Worm (Caenorhabditis elegans): Measurements from ENCODE around the gene C09B8.8.

The C09B8.8 gene

ce11 chrX:6040435-6041093 is 25.3 kb downstream of the C09B8.8 start:
- TF ChIP-seq ceh-91 (GFP tag; IDR thresholded peaks at IDR 0.05) = no peak
- TF ChIP-seq attf-5 (GFP tag; optimal IDR thresholded peaks at IDR 0.05) = peak; percentile 20
- TF ChIP-seq cebp-1 (GFP tag; IDR thresholded peaks at IDR 0.05) = no peak
- peak; percentile 25 for TF ChIP-seq cebp-1 (tag; optimal IDR thresholded peaks at IDR 0.05)
- peak; percentile 89 for TF ChIP-seq zfh-2 (GFP tag; conservative IDR thresholded peaks at IDR 0.05)
- TF ChIP-seq lsl-1 (GFP tag; optimal IDR thresholded peaks at IDR 0.05) = no peak
- TF ChIP-seq B0336.3 (GFP tag; IDR thresholded peaks at IDR 0.05) = 0 out of 2 replicates have a peak, but pooled peaks have one; percentile 35
- TF ChIP-seq hlh-26 (GFP tag; conservative IDR thresholded peaks at IDR 0.05) = no peak
- TF ChIP-seq aptf-3 (GFP tag; IDR thresholded peaks at IDR 0.05) = no peak
- TF ChIP-seq ceh-79 (tag; optimal IDR thresholded peaks at IDR 0.05) = no peak
- peak; percentile 56; the same call in 1 of the 2 replicates for TF ChIP-seq nfyb-1 (GFP tag; IDR thresholded peaks at IDR 0.05)

- no peak for TF ChIP-seq ceh-27 (GFP tag; optimal IDR thresholded peaks at IDR 0.05)
- TF ChIP-seq madf-3 (GFP tag; IDR thresholded peaks at IDR 0.05) = 0 out of 2 replicates have a peak, but pooled peaks have one; percentile 15
- no peak for TF ChIP-seq C17E4.6 (GFP tag; IDR thresholded peaks at IDR 0.05)
- TF ChIP-seq bed-2 (GFP tag; IDR thresholded peaks at IDR 0.05) = no peak
- no peak for TF ChIP-seq F22D6.2 (tag; optimal IDR thresholded peaks at IDR 0.05)
- TF ChIP-seq F37B4.10 (GFP tag; IDR thresholded peaks at IDR 0.05) = no peak
- no peak for TF ChIP-seq repo-1 (tag; optimal IDR thresholded peaks at IDR 0.05)
These were observed 25.8 kb downstream of the C09B8.8 start for ce11 chrX:6041094-6041441.

ce11 chrX:6041995-6042481 is 26.7 kb downstream of the C09B8.8 start:
- no peak for TF ChIP-seq snpc-4 (GFP tag; optimal IDR thresholded peaks at IDR 0.05)
- TF ChIP-seq snpc-4 (tag; optimal IDR thresholded peaks at IDR 0.05) = peak in 3 of 4 experiments; percentile 27 to 33 (median 29)
- no peak for TF ChIP-seq B0019.2 (GFP tag; conservative IDR thresholded peaks at IDR 0.05)
- TF ChIP-seq tbp1 (GFP tag; optimal IDR thresholded peaks at IDR 0.05) = peak; percentile 23
- no peak for TF ChIP-seq sptf-2 (GFP tag; optimal IDR thresholded peaks at IDR 0.05)
- TF ChIP-seq ccch-3 (GFP tag; optimal IDR thresholded peaks at IDR 0.05) = no peak
- TF ChIP-seq rpc-1 (optimal IDR thresholded peaks at IDR 0.05) = no peak
- no peak for TF ChIP-seq rpc-1 (tag; optimal IDR thresholded peaks at IDR 0.05)
- TF ChIP-seq gei-17 (GFP tag; optimal IDR thresholded peaks at IDR 0.05) = peak; percentile 58
- TF ChIP-seq bed-2 (GFP tag; IDR thresholded peaks at IDR 0.05) = no peak
- peak; percentile 32; the same call in 1 of the 2 replicates for TF ChIP-seq hmg-1.2 (GFP tag; IDR thresholded peaks at IDR 0.05)
- no peak for TF ChIP-seq F10E7.11 (tag; optimal IDR thresholded peaks at IDR 0.05)
- TF ChIP-seq lsy-27 (tag; optimal IDR thresholded peaks at IDR 0.05; ENCODE audit: borderline replicate concordance, insufficient read depth) = no peak
- no peak for TF ChIP-seq lin-54 (GFP tag; optimal IDR thresholded peaks at IDR 0.05)
- no peak for TF ChIP-seq ztf-28 (GFP tag; IDR thresholded peaks at IDR 0.05)
- TF ChIP-seq dpl-1 (GFP tag; optimal IDR thresholded peaks at IDR 0.05) = no peak
- TF ChIP-seq K12H6.12 (tag; optimal IDR thresholded peaks at IDR 0.05) = peak; percentile 40
- peak; percentile 40 for TF ChIP-seq tlf-1 (GFP tag; optimal IDR thresholded peaks at IDR 0.05)
- peak; percentile 65 for TF ChIP-seq dox-1 (GFP tag; IDR thresholded peaks at IDR 0.05)
- TF ChIP-seq ceh-40 (GFP tag; IDR thresholded peaks at IDR 0.05) = no peak
- peak; percentile 3 for TF ChIP-seq die-1 (tag; optimal IDR thresholded peaks at IDR 0.05)
- TF ChIP-seq aptf-3 (GFP tag; IDR thresholded peaks at IDR 0.05) = no peak
- TF ChIP-seq efl-1 (GFP tag; optimal IDR thresholded peaks at IDR 0.05) = no peak
- TF ChIP-seq lsl-1 (GFP tag; optimal IDR thresholded peaks at IDR 0.05) = no peak
- no peak for TF ChIP-seq xnd-1 (tag; optimal IDR thresholded peaks at IDR 0.05)
- no peak for TF ChIP-seq ekl-4 (GFP tag; IDR thresholded peaks at IDR 0.05)
- no peak for TF ChIP-seq fkh-3 (tag; optimal IDR thresholded peaks at IDR 0.05)
- TF ChIP-seq nhr-120 (GFP tag; IDR thresholded peaks at IDR 0.05) = no peak
- TF ChIP-seq lin-40 (tag; optimal IDR thresholded peaks at IDR 0.05) = peak; percentile 75
- TF ChIP-seq nhr-80 (tag; optimal IDR thresholded peaks at IDR 0.05) = peak; percentile 86
- no peak for TF ChIP-seq tbx-9 (tag; optimal IDR thresholded peaks at IDR 0.05; ENCODE audit: borderline replicate concordance)
- no peak for TF ChIP-seq nfya-2 (GFP tag; IDR thresholded peaks at IDR 0.05)
